Worm (Caenorhabditis elegans) whole organism, L1 larva: ENCODE results near the gene clec-161.

Experiments used
- C34B4.2 ChIP-seq: sonication (generic microtip); optimal IDR thresholded peaks from 2 replicates; lab custom pipeline; 2017; ENCODE audit warnings: mild to moderate bottlenecking, missing genetic modification characterization, missing compliant biosample characterization
- aha-1 ChIP-seq: fragments of 150-350 bp; optimal IDR thresholded peaks from 2 replicates; lab custom pipeline; 2014; ENCODE audit warnings: missing biosample characterization, missing genetic modification characterization
- aly-2 ChIP-seq: fragments of 150-350 bp; optimal IDR thresholded peaks from 2 replicates; lab custom pipeline; 2014; ENCODE audit warnings: missing biosample characterization, missing genetic modification characterization
- ama-1 ChIP-seq: fragments of 150-350 bp; optimal IDR thresholded peaks from 2 replicates; lab custom pipeline; 2014
- blmp-1 ChIP-seq: fragments of 150-350 bp; optimal IDR thresholded peaks from 2 replicates; lab custom pipeline; 2014; ENCODE audit warnings: missing biosample characterization, missing genetic modification characterization
- dpl-1 ChIP-seq, 3 experiments: fragments of 150-350 bp in 2 of 3; sonication (generic microtip) in 1 of 3; optimal IDR thresholded peaks; 2 replicates each; lab custom pipeline; 2014 to 2017; ENCODE audit warnings: missing biosample characterization in 3 of 3, missing genetic modification characterization in 3 of 3, missing genetic modification reagents in 3 of 3
- dsc-1 ChIP-seq: sonication (generic microtip); optimal IDR thresholded peaks from 2 replicates; lab custom pipeline; 2016; ENCODE audit warnings: mild to moderate bottlenecking, missing genetic modification characterization, missing compliant biosample characterization
- efl-1 ChIP-seq, 4 experiments: fragments of 150-350 bp; optimal IDR thresholded peaks in 3 of 4; peaks in 1 of 4; 1 replicate in 1 of 4; 2 replicates in 3 of 4; lab custom pipeline; 2014; ENCODE audit warnings: missing biosample characterization in 2 of 4, missing genetic modification characterization in 2 of 4, missing genetic modification reagents in 2 of 4
- egl-13 ChIP-seq: sonication (generic microtip); optimal IDR thresholded peaks from 2 replicates; lab custom pipeline; 2016; ENCODE audit warnings: missing genotype, missing genetic modification reagents, missing genetic modification characterization, missing compliant biosample characterization
- elt-2 ChIP-seq: sonication (generic microtip); optimal IDR thresholded peaks from 2 replicates; lab custom pipeline; 2016; ENCODE audit warnings: missing genetic modification characterization, mild to moderate bottlenecking, inconsistent platforms, missing compliant biosample characterization, missing genetic modification reagents
- fkh-10 ChIP-seq: sonication (generic microtip); optimal IDR thresholded peaks from 2 replicates; lab custom pipeline; 2017; ENCODE audit warnings: missing biosample characterization, missing genetic modification reagents, missing genetic modification characterization
- fkh-8 ChIP-seq: sonication (generic microtip); optimal IDR thresholded peaks from 2 replicates; lab custom pipeline; 2016; ENCODE audit warnings: mild to moderate bottlenecking, missing genetic modification characterization, missing compliant biosample characterization
- fos-1 ChIP-seq: fragments of 150-350 bp; optimal IDR thresholded peaks from 2 replicates; lab custom pipeline; 2014; ENCODE audit warnings: missing biosample characterization, missing genetic modification characterization
- hlh-17 ChIP-seq: fragments of 200-800 bp; sonication (Bioruptor generic); optimal IDR thresholded peaks from 2 replicates; lab custom pipeline; 2018; ENCODE audit warnings: missing genetic modification characterization, mild to moderate bottlenecking, missing compliant biosample characterization, moderate library complexity, borderline replicate concordance
- hlh-4 ChIP-seq: sonication (generic microtip); optimal IDR thresholded peaks from 2 replicates; lab custom pipeline; 2016; ENCODE audit warnings: mild to moderate bottlenecking, missing genetic modification characterization, missing compliant biosample characterization
- hpl-2 ChIP-seq: fragments of 150-350 bp; optimal IDR thresholded peaks from 2 replicates; lab custom pipeline; 2014; ENCODE audit warnings: missing biosample characterization, missing genetic modification reagents, missing genetic modification characterization
- irx-1 ChIP-seq: sonication (generic microtip); optimal IDR thresholded peaks from 2 replicates; lab custom pipeline; 2016; ENCODE audit warnings: missing genetic modification characterization, missing compliant biosample characterization
- isw-1 ChIP-seq: fragments of 200-800 bp; sonication (Bioruptor generic); IDR thresholded peaks from 2 replicates; pipeline ENCODE4 v1.3.6; 2022; ENCODE audit warnings: missing genetic modification characterization, missing compliant biosample characterization
- jun-1 ChIP-seq: fragments of 150-350 bp; optimal IDR thresholded peaks from 2 replicates; lab custom pipeline; 2014; ENCODE audit warnings: missing biosample characterization, missing genetic modification reagents, missing genetic modification characterization
- lin-13 ChIP-seq: fragments of 150-350 bp; optimal IDR thresholded peaks from 2 replicates; lab custom pipeline; 2014; ENCODE audit warnings: missing biosample characterization, missing genetic modification reagents, missing genetic modification characterization
- lin-14 ChIP-seq: fragments of 200-800 bp; sonication (Bioruptor generic); optimal IDR thresholded peaks from 2 replicates; lab custom pipeline; 2018; ENCODE audit warnings: mild to moderate bottlenecking, missing genetic modification characterization, moderate library complexity, missing compliant biosample characterization
- lin-15B ChIP-seq: fragments of 150-350 bp; sonication (generic microtip); optimal IDR thresholded peaks from 3 replicates; lab custom pipeline; 2014; ENCODE audit warnings: missing biosample characterization, missing genetic modification characterization
- lin-39 ChIP-seq: fragments of 150-350 bp; optimal IDR thresholded peaks from 2 replicates; lab custom pipeline; 2014; ENCODE audit warnings: missing biosample characterization, missing genetic modification reagents, missing genetic modification characterization
- lir-3 ChIP-seq: sonication (generic microtip); optimal IDR thresholded peaks from 2 replicates; lab custom pipeline; 2016; ENCODE audit warnings: mild to moderate bottlenecking, missing genetic modification characterization, moderate library complexity, missing compliant biosample characterization; ENCODE audit not compliant: poor library complexity
- lsy-2 ChIP-seq, 2 experiments: fragments of 150-350 bp; optimal IDR thresholded peaks; 2 replicates each; lab custom pipeline; 2014; ENCODE audit warnings: missing biosample characterization in 2 of 2, missing genetic modification characterization in 2 of 2
- mef-2 ChIP-seq: fragments of 150-350 bp; optimal IDR thresholded peaks from 2 replicates; lab custom pipeline; 2014; ENCODE audit warnings: missing biosample characterization, missing genetic modification characterization
- mep-1 ChIP-seq: fragments of 150-350 bp; optimal IDR thresholded peaks from 2 replicates; lab custom pipeline; 2014; ENCODE audit warnings: missing biosample characterization, missing genetic modification characterization
- nhr-11 ChIP-seq: fragments of 150-350 bp; optimal IDR thresholded peaks from 2 replicates; lab custom pipeline; 2014; ENCODE audit warnings: missing biosample characterization, missing genetic modification characterization
- nhr-12 ChIP-seq: sonication (generic microtip); optimal IDR thresholded peaks from 2 replicates; lab custom pipeline; 2017; ENCODE audit warnings: missing biosample characterization, missing genetic modification characterization
- nhr-19 ChIP-seq: fragments of 200-800 bp; sonication (Bioruptor generic); conservative IDR thresholded peaks from 2 replicates; pipeline ENCODE4 v1.3.6; 2022; ENCODE audit warnings: missing genetic modification characterization, missing compliant biosample characterization
- nhr-20 ChIP-seq: sonication (generic microtip); optimal IDR thresholded peaks from 2 replicates; lab custom pipeline; 2016; ENCODE audit warnings: mild to moderate bottlenecking, missing genetic modification characterization, missing compliant biosample characterization
- nhr-237 ChIP-seq: fragments of 150-350 bp; optimal IDR thresholded peaks from 2 replicates; lab custom pipeline; 2014; ENCODE audit warnings: missing biosample characterization, missing genetic modification characterization
- nhr-77 ChIP-seq: fragments of 150-350 bp; optimal IDR thresholded peaks from 2 replicates; lab custom pipeline; 2014; ENCODE audit warnings: missing biosample characterization, missing genetic modification characterization
- nhr-84 ChIP-seq: sonication (generic microtip); optimal IDR thresholded peaks from 2 replicates; lab custom pipeline; 2017; ENCODE audit warnings: missing biosample characterization, missing genetic modification characterization
- pax-3 ChIP-seq: fragments of 200-800 bp; sonication (Bioruptor generic); optimal IDR thresholded peaks from 2 replicates; lab custom pipeline; 2018; ENCODE audit warnings: mild to moderate bottlenecking, missing genetic modification characterization, moderate library complexity, missing compliant biosample characterization
- pqm-1 ChIP-seq: sonication (generic microtip); optimal IDR thresholded peaks from 3 replicates; lab custom pipeline; 2017; ENCODE audit warnings: missing biosample characterization, missing genetic modification characterization
- rnt-1 ChIP-seq: sonication (generic microtip); optimal IDR thresholded peaks from 2 replicates; lab custom pipeline; 2016; ENCODE audit warnings: mild to moderate bottlenecking, missing genetic modification characterization, moderate library complexity, missing compliant biosample characterization
- skn-1 ChIP-seq: fragments of 150-350 bp; optimal IDR thresholded peaks from 2 replicates; lab custom pipeline; 2014; ENCODE audit warnings: missing biosample characterization, missing genetic modification characterization
- snpc-4 ChIP-seq: fragments of 150-350 bp; optimal IDR thresholded peaks from 2 replicates; lab custom pipeline; 2014; ENCODE audit warnings: missing biosample characterization, missing genetic modification characterization
- snu-23 ChIP-seq: sonication (generic microtip); optimal IDR thresholded peaks from 2 replicates; lab custom pipeline; 2016; ENCODE audit warnings: missing genetic modification characterization, missing compliant biosample characterization
- sox-4 ChIP-seq: sonication (generic microtip); optimal IDR thresholded peaks from 2 replicates; lab custom pipeline; 2016; ENCODE audit warnings: missing genetic modification characterization, missing compliant biosample characterization
- sptf-1 ChIP-seq: fragments of 150-350 bp; optimal IDR thresholded peaks from 2 replicates; lab custom pipeline; 2014; ENCODE audit warnings: missing biosample characterization, missing genetic modification characterization
- swsn-7 ChIP-seq: sonication (generic microtip); optimal IDR thresholded peaks from 2 replicates; lab custom pipeline; 2016; ENCODE audit warnings: missing genetic modification characterization, missing compliant biosample characterization
- tbx-2 ChIP-seq: sonication (generic microtip); optimal IDR thresholded peaks from 2 replicates; lab custom pipeline; 2016; ENCODE audit warnings: missing genetic modification characterization, missing compliant biosample characterization
- tlp-1 ChIP-seq: fragments of 150-350 bp; optimal IDR thresholded peaks from 2 replicates; lab custom pipeline; 2014; ENCODE audit warnings: missing biosample characterization, missing genetic modification characterization
- unc-130 ChIP-seq: fragments of 150-350 bp; optimal IDR thresholded peaks from 2 replicates; lab custom pipeline; 2017; ENCODE audit warnings: missing biosample characterization, missing genetic modification characterization, inconsistent platforms
- unc-30 ChIP-seq: sonication (generic microtip); optimal IDR thresholded peaks from 2 replicates; lab custom pipeline; 2017; ENCODE audit warnings: missing biosample characterization, missing genetic modification characterization
- zag-1 ChIP-seq: fragments of 150-350 bp; optimal IDR thresholded peaks from 2 replicates; lab custom pipeline; 2014; ENCODE audit warnings: missing biosample characterization, missing genetic modification characterization
- ztf-11 ChIP-seq, 2 experiments: sonication (generic microtip); optimal IDR thresholded peaks; 2 replicates each; lab custom pipeline; 2016 to 2017; ENCODE audit warnings: missing genetic modification characterization in 2 of 2, missing biosample characterization in 1 of 2, missing compliant biosample characterization in 1 of 2
- ztf-4 ChIP-seq: fragments of 150-350 bp; optimal IDR thresholded peaks from 2 replicates; lab custom pipeline; 2014; ENCODE audit warnings: missing biosample characterization, missing genetic modification characterization

Gene clec-161

DNA sequence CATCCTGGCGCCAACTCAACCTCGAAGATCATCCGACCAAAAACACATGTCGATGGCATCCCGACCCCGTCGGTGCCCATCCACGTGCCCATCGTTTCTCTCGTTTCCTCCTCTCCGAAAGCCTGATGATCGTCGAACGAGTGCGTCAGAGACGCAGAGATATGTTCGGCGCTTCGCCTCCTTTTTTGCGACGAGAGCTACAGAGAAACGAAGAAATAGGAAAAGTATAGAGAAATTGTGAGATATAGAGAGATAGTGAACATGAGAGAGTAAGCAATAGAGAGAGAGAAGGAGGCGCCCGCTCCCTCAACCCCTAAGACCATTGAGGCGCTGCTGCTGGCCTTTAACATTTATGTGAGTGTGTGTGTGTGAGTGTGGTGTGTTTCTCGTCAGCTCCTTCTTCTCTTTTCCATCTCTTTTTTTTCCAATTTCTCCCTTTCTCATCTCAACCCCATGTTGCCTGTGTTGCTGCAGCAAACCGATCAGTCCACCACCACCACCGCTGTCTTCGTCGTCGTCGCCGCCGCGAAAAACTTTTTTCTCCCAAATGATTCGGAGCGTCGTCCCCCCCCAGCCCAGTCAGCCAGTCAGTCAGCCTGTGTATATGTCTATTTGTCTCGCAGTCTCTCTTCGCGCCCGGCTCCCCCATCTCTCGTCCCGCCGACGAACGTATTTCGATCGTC, 10.7 kb upstream of the clec-161 start, which contains the start of gene hlh-11 (continued):
- TF ChIP-seq pqm-1 (tag; lab: Kevin White, UChicago) (peak; percentile 27), mef-2 (tag; lab: Kevin White, UChicago) (peak; percentile 59), fos-1 (peak; percentile 58), unc-30 (tag; lab: Kevin White, UChicago) (no peak), nhr-11 (tag; lab: Kevin White, UChicago) (peak; percentile 79), nhr-77 (peak; percentile 92), dpl-1 (GFP tag; optimal IDR thresholded peaks at IDR 0.05; lab: Kevin White, UChicago) (peak; percentile 57 to 68 (median 67)), nhr-237 (tag; lab: Kevin White, UChicago) (peak; percentile 39), tlp-1 (no peak), unc-130 (tag; lab: Kevin White, UChicago) (peak; percentile 58), aha-1 (tag; lab: Kevin White, UChicago) (peak; percentile 41), nhr-84 (tag; lab: Kevin White, UChicago) (no peak), hlh-4 (tag; lab: Kevin White, UChicago) (no peak), nhr-19 (peak; percentile 88), aly-2 (peak; percentile 33), fkh-10 (peak; percentile 19), irx-1 (tag; lab: Kevin White, UChicago) (peak; percentile 72), dsc-1 (tag; lab: Kevin White, UChicago) (peak; percentile 95), rnt-1 (tag; lab: Kevin White, UChicago) (peak; percentile 93), ztf-4 (tag; lab: Kevin White, UChicago) (peak; percentile 92), fkh-8 (peak; percentile 90), nhr-12 (tag; lab: Kevin White, UChicago) (no peak), isw-1 (GFP tag; lab: Robert Waterston, UW) (peak; percentile 65), snu-23 (peak; percentile 98), mep-1 (peak; percentile 95), lin-13 (GFP tag; lab: Kevin White, UChicago) (peak; percentile 81), lin-15B (tag; lab: Kevin White, UChicago) (peak; percentile 38), swsn-7 (tag; lab: Kevin White, UChicago) (peak; percentile 95), lir-3 (peak; percentile 90), nhr-20 (tag; lab: Kevin White, UChicago) (peak; percentile 96), pax-3 (tag; lab: Kevin White, UChicago) (peak; percentile 55), snpc-4 (tag; lab: Kevin White, UChicago) (peak; percentile 50), hlh-17 (GFP tag; lab: Kevin White, UChicago) (no peak), lin-39 (tag; lab: Kevin White, UChicago) (peak; percentile 2)

DNA sequence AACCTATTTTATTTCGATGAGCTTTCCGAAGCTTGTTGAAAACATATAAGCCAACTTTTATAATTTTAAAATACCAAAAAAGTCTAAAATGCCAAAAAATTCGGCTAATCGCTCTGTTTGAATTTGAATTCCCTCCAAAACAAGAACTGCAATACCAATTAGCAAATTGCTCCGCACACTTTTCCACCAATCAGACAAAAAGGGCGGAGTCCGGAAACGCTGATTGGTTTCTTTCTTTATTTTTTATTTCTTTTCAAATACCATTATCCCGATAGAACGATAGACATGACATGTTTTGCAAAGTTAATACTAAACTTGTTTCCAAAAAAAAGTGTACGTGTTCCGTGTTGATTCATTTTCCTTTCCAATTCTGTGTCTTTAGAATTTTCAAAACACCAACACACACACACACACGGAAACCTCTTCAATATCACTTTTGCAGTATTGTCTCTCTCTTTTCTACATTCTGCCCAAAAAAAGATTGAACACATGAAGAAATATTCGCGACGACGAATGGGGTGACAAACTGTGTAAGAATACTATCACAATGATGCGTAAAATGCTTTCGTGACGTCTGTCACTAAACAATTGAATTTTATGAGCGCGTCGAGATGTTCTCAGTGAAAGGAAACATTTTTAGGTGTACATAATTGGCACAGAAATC, 9.2 kb upstream of the clec-161 start:
- no peak for TF ChIP-seq tbx-2 (tag; lab: Kevin White, UChicago)
- no peak for TF ChIP-seq hlh-17 (GFP tag; lab: Kevin White, UChicago)
- TF ChIP-seq lsy-2 (tag; optimal IDR thresholded peaks at IDR 0.05; lab: Kevin White, UChicago): no peak
- no peak for TF ChIP-seq efl-1 (optimal IDR thresholded peaks at IDR 0.05; lab: Kevin White, UChicago)
- peak in 1 of 2 experiments; percentile 16 for TF ChIP-seq efl-1 (GFP tag; optimal IDR thresholded peaks at IDR 0.05 in 1 of 2; lab: Kevin White, UChicago)
- TF ChIP-seq sptf-1 (tag; lab: Kevin White, UChicago): no peak
- TF ChIP-seq aha-1 (tag; lab: Kevin White, UChicago): no peak
- no peak for TF ChIP-seq nhr-237 (tag; lab: Kevin White, UChicago)
- TF ChIP-seq skn-1: no peak
- TF ChIP-seq dpl-1 (GFP tag; optimal IDR thresholded peaks at IDR 0.05; lab: Kevin White, UChicago): peak in 1 of 3 experiments; percentile 8
- no peak for TF ChIP-seq sox-4 (tag; lab: Kevin White, UChicago)
- no peak for TF ChIP-seq ztf-4 (tag; lab: Kevin White, UChicago)
- no peak for TF ChIP-seq snu-23
- TF ChIP-seq lin-14: peak; percentile 1
- TF ChIP-seq nhr-19: no peak
- TF ChIP-seq blmp-1 (tag; lab: Kevin White, UChicago): peak; percentile 13
- TF ChIP-seq elt-2: no peak
- TF ChIP-seq zag-1 (tag; lab: Kevin White, UChicago): no peak
- no peak for TF ChIP-seq egl-13
- no peak for TF ChIP-seq jun-1
- TF ChIP-seq C34B4.2 (tag; lab: Kevin White, UChicago): no peak
- no peak for TF ChIP-seq hpl-2
- TF ChIP-seq unc-130 (tag; lab: Kevin White, UChicago): no peak
- TF ChIP-seq ztf-11 (tag; optimal IDR thresholded peaks at IDR 0.05; lab: Kevin White, UChicago): no peak
- no peak for TF ChIP-seq ama-1
- no peak for TF ChIP-seq nhr-11 (tag; lab: Kevin White, UChicago)
